Worm (Caenorhabditis elegans) whole organism, L4 larva: ENCODE results near the gene Y51H4A.937.
A peak's percentile ranks its signal among the peaks of the same experiment; 100 is the strongest.

Experiments used
- aha-1 ChIP-seq: fragments of 150-350 bp; peaks from one replicate; lab custom pipeline; 2014; ENCODE audit warnings: missing biosample characterization, missing genetic modification characterization
- aly-2 ChIP-seq: sonication (generic microtip); optimal IDR thresholded peaks from 2 replicates; lab custom pipeline; 2018; ENCODE audit warnings: missing biosample characterization, missing genetic modification characterization
- attf-4 ChIP-seq: sonication (generic microtip); optimal IDR thresholded peaks from 3 replicates; lab custom pipeline; 2017; ENCODE audit warnings: missing biosample characterization, missing genetic modification characterization
- ceh-28 ChIP-seq: fragments of 150-350 bp; optimal IDR thresholded peaks from 2 replicates; lab custom pipeline; 2014; ENCODE audit warnings: missing biosample characterization, missing genetic modification reagents, missing genetic modification characterization
- cey-2 ChIP-seq: sonication (generic microtip); optimal IDR thresholded peaks from 3 replicates; lab custom pipeline; 2017; ENCODE audit warnings: missing genetic modification characterization, mild to moderate bottlenecking, missing compliant biosample characterization, antibody characterized with exemption, borderline replicate concordance; ENCODE audit not compliant: insufficient read depth
- daf-12 ChIP-seq: fragments of 150-350 bp; optimal IDR thresholded peaks from 2 replicates; lab custom pipeline; 2014; ENCODE audit warnings: missing biosample characterization, missing genetic modification reagents, missing genetic modification characterization
- daf-16 ChIP-seq, 3 experiments: sonication (generic microtip); optimal IDR thresholded peaks; 2 replicates each; lab custom pipeline; 2016 to 2017; ENCODE audit warnings: missing genetic modification characterization in 3 of 3, missing genetic modification reagents in 3 of 3, mild to moderate bottlenecking in 2 of 3, missing compliant biosample characterization in 2 of 3, missing biosample characterization in 1 of 3, moderate library complexity in 1 of 3
- daf-19 ChIP-seq: fragments of 200-800 bp; sonication (Bioruptor generic); conservative IDR thresholded peaks from 2 replicates; pipeline ENCODE4 v1.3.6; 2022; ENCODE audit warnings: missing genetic modification characterization, missing compliant biosample characterization
- dmd-6 ChIP-seq: fragments of 200-800 bp; sonication (Bioruptor generic); IDR thresholded peaks from 2 replicates; pipeline ENCODE4 v1.3.6; 2022; ENCODE audit warnings: missing genetic modification reagents, missing genetic modification characterization, missing compliant biosample characterization
- dmd-8 ChIP-seq: fragments of 200-800 bp; sonication (Bioruptor generic); IDR thresholded peaks from 2 replicates; pipeline ENCODE4 v1.3.6; 2022; ENCODE audit warnings: missing genetic modification characterization, missing compliant biosample characterization
- dve-1 ChIP-seq: sonication (generic microtip); optimal IDR thresholded peaks from 2 replicates; lab custom pipeline; 2017; ENCODE audit warnings: antibody characterized with exemption, mild to moderate bottlenecking, missing genetic modification characterization, missing compliant biosample characterization; ENCODE audit not compliant: insufficient read depth
- egl-43 ChIP-seq: fragments of 200-800 bp; sonication (Bioruptor generic); IDR thresholded peaks from 2 replicates; pipeline ENCODE4 v1.3.6; 2022; ENCODE audit warnings: missing genetic modification reagents, missing genetic modification characterization, missing compliant biosample characterization
- fkh-10 ChIP-seq: fragments of 150-350 bp; optimal IDR thresholded peaks from 2 replicates; lab custom pipeline; 2014; ENCODE audit warnings: missing biosample characterization, missing genetic modification reagents, missing genetic modification characterization
- hlh-11 ChIP-seq: fragments of 200-800 bp; sonication (Bioruptor generic); optimal IDR thresholded peaks from 2 replicates; lab custom pipeline; 2018; ENCODE audit warnings: mild to moderate bottlenecking, missing genetic modification characterization, missing compliant biosample characterization
- hlh-30 ChIP-seq: sonication (generic microtip); optimal IDR thresholded peaks from 2 replicates; lab custom pipeline; 2017; ENCODE audit warnings: antibody characterized with exemption, mild to moderate bottlenecking, missing genetic modification characterization, missing compliant biosample characterization; ENCODE audit not compliant: insufficient read depth
- hmg-1.1 ChIP-seq: fragments of 200-800 bp; sonication (Bioruptor generic); IDR thresholded peaks from 2 replicates; pipeline ENCODE4 v1.3.6; 2022; ENCODE audit warnings: missing genetic modification reagents, missing genetic modification characterization, missing compliant biosample characterization
- jun-1 ChIP-seq: fragments of 150-350 bp; optimal IDR thresholded peaks from 2 replicates; lab custom pipeline; 2014; ENCODE audit warnings: missing biosample characterization, missing genetic modification reagents, missing genetic modification characterization
- lim-7 ChIP-seq: fragments of 200-800 bp; sonication (Bioruptor generic); IDR thresholded peaks from 2 replicates; pipeline ENCODE4 v1.3.6; 2022; ENCODE audit warnings: missing genetic modification characterization, missing compliant biosample characterization
- lin-1 ChIP-seq: fragments of 200-800 bp; sonication (Bioruptor generic); IDR thresholded peaks from 2 replicates; pipeline ENCODE4 v1.3.6; 2022; ENCODE audit warnings: missing genetic modification reagents, missing genetic modification characterization, missing compliant biosample characterization
- lin-13 ChIP-seq: fragments of 150-350 bp; optimal IDR thresholded peaks from 2 replicates; lab custom pipeline; 2014; ENCODE audit warnings: missing biosample characterization, missing genetic modification reagents, missing genetic modification characterization
- lin-38 ChIP-seq: fragments of 200-800 bp; sonication (Bioruptor generic); IDR thresholded peaks from 2 replicates; pipeline ENCODE4 v1.3.6; 2022; ENCODE audit warnings: missing genetic modification reagents, missing genetic modification characterization, missing compliant biosample characterization
- lir-3 ChIP-seq: sonication (generic microtip); optimal IDR thresholded peaks from 2 replicates; lab custom pipeline; 2016; ENCODE audit warnings: mild to moderate bottlenecking, missing genetic modification characterization, missing compliant biosample characterization
- lsy-2 ChIP-seq, 2 experiments: fragments of 150-350 bp in 1 of 2; sonication (generic microtip) in 1 of 2; optimal IDR thresholded peaks; 2 replicates each; lab custom pipeline; 2014 to 2017; ENCODE audit warnings: missing biosample characterization in 2 of 2, missing genetic modification characterization in 2 of 2
- madf-9 ChIP-seq: fragments of 200-800 bp; sonication (Bioruptor generic); conservative IDR thresholded peaks from 2 replicates; pipeline ENCODE4 v1.3.6; 2022; ENCODE audit warnings: missing genetic modification reagents, missing genetic modification characterization, missing compliant biosample characterization
- mep-1 ChIP-seq: fragments of 150-350 bp; sonication (generic microtip); optimal IDR thresholded peaks from 3 replicates; lab custom pipeline; 2014; ENCODE audit warnings: missing biosample characterization, missing genetic modification characterization
- mes-2 ChIP-seq: sonication (generic microtip); optimal IDR thresholded peaks from 2 replicates; lab custom pipeline; 2016; ENCODE audit warnings: missing genotype, mild to moderate bottlenecking, missing genetic modification characterization, missing compliant biosample characterization; ENCODE audit not compliant: poor library complexity, severe bottlenecking
- mxl-3 ChIP-seq: fragments of 200-800 bp; sonication (Bioruptor generic); optimal IDR thresholded peaks from 2 replicates; lab custom pipeline; 2018; ENCODE audit warnings: mild to moderate bottlenecking, missing genetic modification characterization, missing compliant biosample characterization
- nhr-10 ChIP-seq: fragments of 150-350 bp; optimal IDR thresholded peaks from 2 replicates; lab custom pipeline; 2014; ENCODE audit warnings: missing biosample characterization, missing genetic modification characterization
- nhr-102 ChIP-seq: sonication (generic microtip); optimal IDR thresholded peaks from 2 replicates; lab custom pipeline; 2016; ENCODE audit warnings: mild to moderate bottlenecking, missing genetic modification characterization, moderate library complexity, missing compliant biosample characterization
- nhr-28 ChIP-seq: fragments of 150-350 bp; optimal IDR thresholded peaks from 2 replicates; lab custom pipeline; 2014; ENCODE audit warnings: missing biosample characterization, missing genetic modification characterization
- nhr-41 ChIP-seq: fragments of 200-800 bp; sonication (Bioruptor generic); IDR thresholded peaks from 2 replicates; pipeline ENCODE4 v1.3.6; 2022; ENCODE audit warnings: missing genetic modification reagents, missing genetic modification characterization, missing compliant biosample characterization
- nhr-6 ChIP-seq: fragments of 150-350 bp; optimal IDR thresholded peaks from 2 replicates; lab custom pipeline; 2014; ENCODE audit warnings: missing biosample characterization, missing genetic modification characterization
- nhr-76 ChIP-seq: fragments of 150-350 bp; optimal IDR thresholded peaks from 2 replicates; lab custom pipeline; 2014; ENCODE audit warnings: missing biosample characterization, missing genetic modification characterization
- pqm-1 ChIP-seq: sonication (generic microtip); optimal IDR thresholded peaks from 2 replicates; lab custom pipeline; 2017; ENCODE audit warnings: missing biosample characterization, missing genetic modification characterization
- rbr-2 ChIP-seq: sonication (generic microtip); optimal IDR thresholded peaks from 2 replicates; lab custom pipeline; 2016; ENCODE audit warnings: missing genotype, missing genetic modification characterization, missing compliant biosample characterization
- set-16 ChIP-seq: fragments of 200-800 bp; sonication (Bioruptor generic); IDR thresholded peaks from 2 replicates; pipeline ENCODE4 v1.3.6; 2022; ENCODE audit warnings: missing genetic modification reagents, missing genetic modification characterization, missing compliant biosample characterization
- skn-1 ChIP-seq: fragments of 150-350 bp; optimal IDR thresholded peaks from 2 replicates; lab custom pipeline; 2014; ENCODE audit warnings: missing biosample characterization, missing genetic modification characterization
- snpc-1.2 ChIP-seq: fragments of 200-800 bp; sonication (Bioruptor generic); IDR thresholded peaks from 2 replicates; pipeline ENCODE4 v1.3.6; 2022; ENCODE audit warnings: missing genetic modification reagents, missing genetic modification characterization, missing compliant biosample characterization
- snpc-4 ChIP-seq: fragments of 150-350 bp; optimal IDR thresholded peaks from 2 replicates; lab custom pipeline; 2014; ENCODE audit warnings: missing biosample characterization, missing genetic modification characterization
- spr-3 ChIP-seq: fragments of 200-800 bp; sonication (Bioruptor generic); optimal IDR thresholded peaks from 2 replicates; lab custom pipeline; 2018; ENCODE audit warnings: mild to moderate bottlenecking, missing genetic modification characterization, missing compliant biosample characterization
- unc-130 ChIP-seq: sonication (generic microtip); optimal IDR thresholded peaks from 2 replicates; lab custom pipeline; 2016; ENCODE audit warnings: missing genetic modification reagents, missing genetic modification characterization, missing compliant biosample characterization
- unc-39 ChIP-seq: sonication (generic microtip); optimal IDR thresholded peaks from 2 replicates; lab custom pipeline; 2017; ENCODE audit warnings: missing biosample characterization, missing genetic modification characterization
- unc-62 ChIP-seq, 3 experiments: fragments of 150-350 bp in 1 of 3; sonication (generic microtip); optimal IDR thresholded peaks in 2 of 3; peaks in 1 of 3; 1 replicate in 1 of 3; 2 replicates in 2 of 3; lab custom pipeline; 2014 to 2017; ENCODE audit warnings: missing biosample characterization in 3 of 3, missing genetic modification characterization in 3 of 3, missing genetic modification reagents in 3 of 3, missing genotype in 1 of 3

The Y51H4A.937 gene

DNA sequence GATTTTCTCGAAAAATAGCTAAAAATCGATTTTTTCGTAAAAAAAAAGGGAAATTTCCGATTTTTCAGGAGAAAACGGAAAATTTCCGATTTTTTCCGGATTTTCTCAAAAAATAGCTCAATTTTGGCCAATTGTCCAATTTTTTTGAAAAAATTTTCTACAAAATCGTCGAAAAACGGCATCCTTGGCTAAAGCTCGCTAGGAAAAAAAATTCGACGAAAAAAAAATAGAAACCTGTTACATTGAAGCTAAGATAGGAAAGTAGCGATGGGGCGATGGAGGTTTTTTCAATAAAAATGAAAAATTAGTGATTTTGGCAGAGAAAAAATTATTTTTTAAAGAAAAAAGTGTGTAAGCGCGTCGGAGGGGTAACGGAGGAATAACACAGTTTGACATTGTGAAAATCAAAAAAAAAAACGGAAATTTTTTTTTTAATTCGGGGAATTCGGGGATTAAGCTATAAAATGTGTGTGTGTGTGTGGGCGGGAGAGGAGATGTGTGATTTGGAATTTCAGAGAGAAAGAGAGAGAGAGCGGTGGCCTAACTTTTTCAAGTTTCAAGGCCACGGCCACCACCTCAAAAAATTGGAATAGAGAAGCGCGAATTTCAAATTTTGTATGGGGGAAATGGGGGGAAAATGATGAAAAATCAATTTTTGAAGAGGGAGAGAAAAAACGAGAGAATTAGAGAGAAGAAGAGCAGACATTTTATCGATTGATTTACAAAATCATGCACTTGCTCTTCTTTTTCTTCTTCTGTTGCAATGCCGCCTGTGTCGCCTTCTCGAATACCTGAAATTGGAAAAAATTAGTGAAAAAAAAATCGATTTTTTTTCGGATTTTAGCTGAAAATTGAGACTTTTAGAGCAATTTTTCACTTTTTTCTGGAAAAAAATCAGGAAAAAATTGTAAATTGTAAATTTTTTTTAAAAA lies 44.9 kb upstream of the Y51H4A.937 start (continued):
- no peak for TF ChIP-seq lim-7 (GFP tag; lab: Robert Waterston, UW)
- no peak for TF ChIP-seq attf-4 (tag; lab: Kevin White, UChicago)
- TF ChIP-seq set-16 (GFP tag; lab: Robert Waterston, UW), result no peak
- TF ChIP-seq jun-1 (tag; lab: Kevin White, UChicago), result no peak
- no peak for TF ChIP-seq nhr-102 (tag; lab: Kevin White, UChicago)
- peak; percentile 46 for TF ChIP-seq mes-2 (tag; lab: Kevin White, UChicago)
- TF ChIP-seq unc-130 (GFP tag; lab: Kevin White, UChicago), result no peak
- TF ChIP-seq nhr-76, result no peak
- TF ChIP-seq unc-39 (tag; lab: Kevin White, UChicago), result no peak
- TF ChIP-seq daf-19 (GFP tag; lab: Robert Waterston, UW), result no peak
- TF ChIP-seq aly-2, result peak; percentile 23
- peak; percentile 64 for TF ChIP-seq ceh-28
- 0 out of 2 replicates have a peak, but pooled peaks have one; percentile 49 for TF ChIP-seq snpc-1.2
- TF ChIP-seq hlh-30, result no peak
- TF ChIP-seq cey-2 (tag; lab: Kevin White, UChicago), result no peak
- no peak for TF ChIP-seq daf-12 (tag; lab: Kevin White, UChicago)
- TF ChIP-seq skn-1 (tag; lab: Kevin White, UChicago), result no peak
- TF ChIP-seq nhr-6 (tag; lab: Kevin White, UChicago), result no peak
- no peak for TF ChIP-seq dmd-6 (GFP tag; lab: Robert Waterston, UW)

- 0 out of 2 replicates have a peak, but pooled peaks have one; percentile 9 for TF ChIP-seq hmg-1.1 (GFP tag; lab: Robert Waterston, UW)
- no peak for TF ChIP-seq nhr-41 (GFP tag; lab: Robert Waterston, UW)
Observed at ce11 chrIV:16488921-16489320, 39.6 kb upstream of the Y51H4A.937 start, which contains the start of gene rho-1. Gene rho-1 (minus strand): TSS chrIV:16489021.

ce11 chrIV:16489958-16490357 lies 38.5 kb upstream of the Y51H4A.937 start:
- TF ChIP-seq nhr-41 (GFP tag; lab: Robert Waterston, UW) (no peak), hlh-11 (tag; lab: Kevin White, UChicago) (peak; percentile 78), spr-3 (no peak), egl-43 (GFP tag; lab: Robert Waterston, UW) (0 out of 2 replicates have a peak, but pooled peaks have one; percentile 36), fkh-10 (no peak), jun-1 (tag; lab: Kevin White, UChicago) (peak; percentile 76), nhr-28 (peak; percentile 77), mxl-3 (GFP tag; lab: Kevin White, UChicago) (peak; percentile 54), dve-1 (tag; lab: Kevin White, UChicago) (peak; percentile 84), set-16 (GFP tag; lab: Robert Waterston, UW) (0 out of 2 replicates have a peak, but pooled peaks have one; percentile 6), lin-1 (GFP tag; lab: Robert Waterston, UW) (peak; percentile 62; the same call in 1 of the 2 replicates), unc-62 (GFP tag; optimal IDR thresholded peaks at IDR 0.05 in 1 of 2; lab: Kevin White, UChicago) (peak in 1 of 2 experiments; percentile 99), unc-62 (tag; optimal IDR thresholded peaks at IDR 0.05; lab: Kevin White, UChicago) (no peak), snpc-4 (tag; lab: Kevin White, UChicago) (no peak), daf-16 (GFP tag; optimal IDR thresholded peaks at IDR 0.05; lab: Kevin White, UChicago) (no peak), daf-16 (tag; optimal IDR thresholded peaks at IDR 0.05; lab: Kevin White, UChicago) (peak; percentile 18), rbr-2 (tag; lab: Kevin White, UChicago) (peak; percentile 37), dmd-8 (GFP tag; lab: Robert Waterston, UW) (no peak), ceh-28 (peak; percentile 38), lin-38 (GFP tag; lab: Robert Waterston, UW) (peak; percentile 28; the same call in 1 of the 2 replicates), lir-3 (tag; lab: Kevin White, UChicago) (no peak), nhr-10 (peak; percentile 25), cey-2 (tag; lab: Kevin White, UChicago) (peak; percentile 2), nhr-6 (tag; lab: Kevin White, UChicago) (peak; percentile 91), mep-1 (tag; lab: Kevin White, UChicago) (peak; percentile 86), madf-9 (no peak; the same call in 1 of the 2 replicates), lsy-2 (tag; optimal IDR thresholded peaks at IDR 0.05; lab: Kevin White, UChicago) (peak in 1 of 2 experiments; percentile 73), pqm-1 (peak; percentile 55), aha-1 (tag; lab: Kevin White, UChicago) (peak; percentile 86), nhr-102 (tag; lab: Kevin White, UChicago) (peak; percentile 36), lin-13 (GFP tag; lab: Kevin White, UChicago) (peak; percentile 79)
